Fruit fly (Drosophila melanogaster): Measurements from ENCODE around the gene CG34316.

CG34316 gene

DNA sequence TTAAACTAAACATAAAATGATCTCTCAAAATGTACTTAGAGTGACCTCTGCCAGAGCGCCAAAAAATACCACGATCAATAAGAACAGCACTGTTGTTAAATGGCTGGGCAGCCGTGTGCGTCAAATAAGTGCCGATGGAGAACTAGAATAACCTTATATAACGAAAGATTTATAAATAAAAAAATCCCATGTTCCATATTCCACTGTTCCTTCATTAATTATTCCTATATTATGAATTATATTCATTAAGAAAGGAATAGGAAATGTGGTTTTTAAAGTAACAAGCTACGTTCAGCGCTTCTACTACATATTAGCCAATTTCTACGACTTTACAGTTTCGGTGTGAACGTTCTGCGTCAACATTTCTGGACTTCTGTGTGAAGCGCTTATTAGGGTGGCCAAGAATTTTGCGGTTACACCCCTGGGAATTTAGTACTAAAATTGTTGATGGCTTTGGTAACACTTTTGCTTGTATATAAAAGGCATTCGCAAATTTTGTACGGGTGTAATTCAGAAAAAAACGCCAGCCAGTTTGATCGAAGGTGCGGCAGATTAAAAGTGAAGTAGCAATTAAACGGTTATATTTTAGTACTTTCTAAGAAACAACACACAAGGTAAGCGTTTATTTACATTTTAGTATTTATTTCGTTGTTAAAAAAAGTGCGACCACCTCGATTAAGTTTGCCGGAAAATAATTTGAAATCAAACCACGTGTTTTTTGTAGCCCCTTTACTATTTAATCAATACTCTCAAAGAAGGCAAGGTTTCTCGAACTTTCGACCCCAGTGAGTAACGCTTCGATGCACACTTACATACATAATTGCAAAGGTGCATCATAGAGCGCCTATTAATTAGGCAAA lies 12.0 kb downstream of the CG34316 start, which contains the start of the genes tefu and Hsc70-4 (continued):
- TF ChIP-seq CG3065 (GFP tag; optimal IDR thresholded peaks at IDR 0.05): peak; percentile 58
- peak; percentile 12 for TF ChIP-seq CG31441 (GFP tag; IDR thresholded peaks at IDR 0.05)
- TF ChIP-seq hbn (GFP tag; IDR thresholded peaks at IDR 0.05; ENCODE audit: partially characterized antibody): no peak
- TF ChIP-seq stwl (tag; optimal IDR thresholded peaks at IDR 0.05): peak; percentile 70
- TF ChIP-seq H2.0 (GFP tag; IDR thresholded peaks at IDR 0.05): peak; percentile 70
- peak; percentile 31; the same call in 1 of the 2 replicates for TF ChIP-seq tna (GFP tag; IDR thresholded peaks at IDR 0.05; ENCODE audit: partially characterized antibody)
- peak; percentile 63 for TF ChIP-seq Atf-2 (GFP tag; optimal IDR thresholded peaks at IDR 0.05)
- no peak for TF ChIP-seq bowl (GFP tag; IDR thresholded peaks at IDR 0.05)
- peak; percentile 54 for TF ChIP-seq CG15011 (GFP tag; optimal IDR thresholded peaks at IDR 0.05)
- peak; percentile 84 for TF ChIP-seq Ptx1 (GFP tag; IDR thresholded peaks at IDR 0.05)
- peak in 1 of 2 experiments; percentile 70 for TF ChIP-seq Hr51 (GFP tag; optimal IDR thresholded peaks at IDR 0.05)
- TF ChIP-seq bbx (GFP tag; IDR thresholded peaks at IDR 0.05; ENCODE audit: partially characterized antibody): no peak
- peak; percentile 64 for TF ChIP-seq B-H2 (GFP tag; optimal IDR thresholded peaks at IDR 0.05)
- TF ChIP-seq dan (GFP tag; IDR thresholded peaks at IDR 0.05): 0 out of 2 replicates have a peak, but pooled peaks have one; percentile 44
- TF ChIP-seq Optix (GFP tag; IDR thresholded peaks at IDR 0.05): peak; percentile 60; the same call in 2 of the 3 replicates
- no peak for TF ChIP-seq Deaf1 (tag; optimal IDR thresholded peaks at IDR 0.05)
- peak; percentile 30 for TF ChIP-seq exex (tag; optimal IDR thresholded peaks at IDR 0.05)
- TF ChIP-seq CG30020 (tag; optimal IDR thresholded peaks at IDR 0.05): peak; percentile 97
- TF ChIP-seq peb (GFP tag; IDR thresholded peaks at IDR 0.05): peak; percentile 49; the same call in 1 of the 2 replicates
- peak; percentile 85 for TF ChIP-seq CG11093 (GFP tag; IDR thresholded peaks at IDR 0.05)
- peak; percentile 86 for TF ChIP-seq CG12391 (tag; optimal IDR thresholded peaks at IDR 0.05)

dm6 chr3R:15243046-15243356 lies 12.6 kb downstream of the CG34316 start:
- TF ChIP-seq CG11696 (GFP tag; IDR thresholded peaks at IDR 0.05) (no peak), CG16779 (GFP tag; IDR thresholded peaks at IDR 0.05) (no peak), gce (GFP tag; IDR thresholded peaks at IDR 0.05) (no peak), az2 (GFP tag; optimal IDR thresholded peaks at IDR 0.05) (no peak), CG3995 (GFP tag; optimal IDR thresholded peaks at IDR 0.05) (peak; percentile 46), inv (GFP tag; IDR thresholded peaks at IDR 0.05; ENCODE audit: partially characterized antibody) (no peak), CG18599 (GFP tag; optimal IDR thresholded peaks at IDR 0.05) (no peak), jing (GFP tag; optimal IDR thresholded peaks at IDR 0.05) (no peak), CG12104 (GFP tag; optimal IDR thresholded peaks at IDR 0.05) (no peak), Drgx (GFP tag; IDR thresholded peaks at IDR 0.05) (no peak), dpn (GFP tag; optimal IDR thresholded peaks at IDR 0.05) (no peak), Dref (GFP tag; IDR thresholded peaks at IDR 0.05) (no peak), pzg (GFP tag; optimal IDR thresholded peaks at IDR 0.05) (no peak), Ravus (GFP tag; IDR thresholded peaks at IDR 0.05) (no peak), insv (GFP tag; optimal IDR thresholded peaks at IDR 0.05) (no peak), gsb (GFP tag; IDR thresholded peaks at IDR 0.05) (no peak), Max (GFP tag; optimal IDR thresholded peaks at IDR 0.05) (no peak), bowl (GFP tag; IDR thresholded peaks at IDR 0.05) (no peak), tgo (GFP tag; IDR thresholded peaks at IDR 0.05) (no peak), HmgZ (tag; optimal IDR thresholded peaks at IDR 0.05) (no peak), z (GFP tag; IDR thresholded peaks at IDR 0.05) (peak; percentile 59; the same call in 1 of the 3 replicates), CG17912 (GFP tag; optimal IDR thresholded peaks at IDR 0.05) (peak; percentile 64), CG32532 (GFP tag; IDR thresholded peaks at IDR 0.05) (0 out of 2 replicates have a peak, but pooled peaks have one; percentile 40), Sin3A (optimal IDR thresholded peaks at IDR 0.05) (no peak), sug (tag; optimal IDR thresholded peaks at IDR 0.05) (no peak), ssp (GFP tag; IDR thresholded peaks at IDR 0.05) (no peak), CG8089 (GFP tag; optimal IDR thresholded peaks at IDR 0.05) (no peak), da (GFP tag; optimal IDR thresholded peaks at IDR 0.05) (no peak), bab2 (GFP tag; optimal IDR thresholded peaks at IDR 0.05) (no peak), Hr78 (GFP tag; optimal IDR thresholded peaks at IDR 0.05) (peak in 1 of 2 experiments; percentile 45)

All from whole organism, embryonic.